Worm (Caenorhabditis elegans): ENCODE results near the gene R07B7.6.
A peak's percentile ranks its signal among the peaks of the same experiment; 100 is the strongest.

DNA sequence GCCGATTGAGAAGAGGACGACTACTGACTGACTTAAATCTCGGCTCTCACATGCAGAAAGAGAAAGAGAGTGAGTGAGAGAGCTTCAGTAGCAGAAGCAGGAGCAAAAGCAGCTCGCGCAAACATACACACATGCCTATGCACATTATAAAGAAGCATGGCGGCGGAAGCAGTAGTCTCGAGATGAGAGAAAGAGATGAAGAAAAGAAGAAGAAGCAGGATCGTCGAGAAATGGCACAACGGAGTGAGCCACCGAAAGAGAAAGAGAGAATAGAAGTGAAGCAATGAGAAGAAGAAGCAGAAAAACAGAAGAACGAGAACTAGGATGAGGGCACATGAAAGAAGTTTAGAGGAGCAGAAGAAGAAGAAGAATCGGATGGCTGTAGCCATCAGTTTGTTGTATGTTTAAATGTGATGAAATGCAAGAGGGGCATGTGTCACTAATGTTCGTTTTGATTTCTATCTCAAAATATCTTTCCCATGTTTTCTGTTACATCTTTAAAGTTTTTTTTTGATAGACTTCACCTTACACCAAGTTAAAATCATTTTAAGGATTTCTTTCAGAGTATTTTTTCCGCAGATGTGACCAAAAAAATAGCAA, 47.8 kb downstream of the R07B7.6 start:
- no peak for TF ChIP-seq nhr-237 (tag; optimal IDR thresholded peaks at IDR 0.05)
- TF ChIP-seq nhr-28 (tag; optimal IDR thresholded peaks at IDR 0.05): no peak
- TF ChIP-seq zip-4 (GFP tag; optimal IDR thresholded peaks at IDR 0.05): no peak
- peak; percentile 17 for TF ChIP-seq snpc-4 (tag; optimal IDR thresholded peaks at IDR 0.05)
- TF ChIP-seq aha-1 (tag; optimal IDR thresholded peaks at IDR 0.05): no peak
- no peak for TF ChIP-seq unc-62 (GFP tag; optimal IDR thresholded peaks at IDR 0.05)
